Worm (Caenorhabditis elegans): ENCODE results near the gene snap-29.

snap-29 gene

DNA sequence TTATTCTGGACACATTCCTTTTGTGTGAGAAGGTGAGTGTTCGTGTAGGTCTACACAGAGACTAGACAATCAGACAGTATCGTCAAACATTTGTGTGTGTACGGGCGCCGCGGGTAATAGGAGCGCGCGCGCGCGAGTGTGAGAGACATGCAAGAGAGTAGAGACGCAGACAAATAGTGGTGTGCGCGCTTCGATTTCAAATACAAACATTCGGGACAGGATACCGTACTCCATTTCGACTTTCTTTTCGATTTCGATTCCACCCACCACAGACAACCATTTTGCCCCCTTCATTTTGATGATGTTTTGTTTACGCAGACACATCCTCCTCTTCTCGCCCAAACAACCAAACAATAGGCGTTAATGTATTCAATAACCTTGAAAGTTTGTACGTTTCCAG is 18.7 kb downstream of the snap-29 start (continued):
- TF ChIP-seq pha-4 (GFP tag; IDR thresholded peaks at IDR 0.05), result peak; percentile 58; the same call in 1 of the 2 replicates
- peak; percentile 91 for TF ChIP-seq pha-4 (tag; optimal IDR thresholded peaks at IDR 0.05)
- peak; percentile 62 for TF ChIP-seq pqm-1 (tag; optimal IDR thresholded peaks at IDR 0.05)
- peak in 1 of 2 experiments; percentile 66 for TF ChIP-seq lsy-2 (tag; optimal IDR thresholded peaks at IDR 0.05)
- peak; percentile 51 for TF ChIP-seq rbr-2 (tag; optimal IDR thresholded peaks at IDR 0.05)
- peak in 1 of 2 experiments; percentile 55 for TF ChIP-seq hif-1 (tag; optimal IDR thresholded peaks at IDR 0.05)
- no peak for TF ChIP-seq zag-1 (tag; optimal IDR thresholded peaks at IDR 0.05)
- peak; percentile 2 for TF ChIP-seq nhr-48 (tag; optimal IDR thresholded peaks at IDR 0.05)
- TF ChIP-seq F49E8.2 (tag; optimal IDR thresholded peaks at IDR 0.05; ENCODE audit: borderline replicate concordance), result no peak
- no peak for TF ChIP-seq ZK337.2 (GFP tag; IDR thresholded peaks at IDR 0.05)
- 0 out of 2 replicates have a peak, but pooled peaks have one; percentile 21 for TF ChIP-seq Y75B8A.6 (GFP tag; IDR thresholded peaks at IDR 0.05)
- no peak for TF ChIP-seq tag-97 (GFP tag; IDR thresholded peaks at IDR 0.05)
- TF ChIP-seq ctbp-1 (GFP tag; IDR thresholded peaks at IDR 0.05), result peak; percentile 71; the same call in 1 of the 2 replicates
- TF ChIP-seq aly-2 (tag; optimal IDR thresholded peaks at IDR 0.05), result no peak
- no peak for TF ChIP-seq nhr-42 (GFP tag; IDR thresholded peaks at IDR 0.05)
- peak; percentile 39 for TF ChIP-seq T20F7.1 (GFP tag; optimal IDR thresholded peaks at IDR 0.05)
- peak; percentile 93 for TF ChIP-seq aha-1 (tag)
- TF ChIP-seq jun-1 (tag; optimal IDR thresholded peaks at IDR 0.05), result peak; percentile 28
- no peak for TF ChIP-seq unc-39 (tag; optimal IDR thresholded peaks at IDR 0.05)
- no peak for TF ChIP-seq daf-19 (GFP tag; conservative IDR thresholded peaks at IDR 0.05)
- peak; percentile 83 for TF ChIP-seq dmd-6 (GFP tag; IDR thresholded peaks at IDR 0.05)
- TF ChIP-seq F10B5.3 (tag; optimal IDR thresholded peaks at IDR 0.05), result peak; percentile 16
- TF ChIP-seq F26F4.8 (GFP tag; conservative IDR thresholded peaks at IDR 0.05), result no peak
- no peak for TF ChIP-seq lin-39 (tag; optimal IDR thresholded peaks at IDR 0.05)

DNA sequence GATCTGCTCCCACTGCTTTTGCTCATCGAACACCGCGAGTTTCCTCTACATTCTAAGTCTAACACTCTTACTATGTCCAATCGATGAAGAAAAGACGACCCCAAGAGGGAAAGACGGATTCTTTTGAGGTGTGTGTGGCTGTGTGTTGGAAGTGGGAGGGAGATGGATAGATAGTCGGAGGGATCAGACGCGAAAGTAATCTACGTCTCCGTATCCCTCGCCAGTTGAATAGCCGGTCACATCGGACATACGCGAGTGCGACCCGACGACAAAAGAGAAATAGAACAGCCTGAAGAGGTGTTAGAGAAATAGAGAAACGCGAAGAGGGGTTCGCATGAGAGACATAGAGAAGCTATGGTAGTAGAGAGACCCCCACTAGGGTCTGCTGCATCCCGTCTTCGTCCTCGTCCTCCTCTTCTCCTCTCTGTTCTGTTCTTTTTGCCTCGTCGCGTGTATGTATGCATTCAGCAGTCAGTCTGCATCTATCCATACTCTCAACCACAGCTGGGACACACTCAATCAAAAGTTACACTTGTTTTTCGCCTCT is 19.6 kb downstream of the snap-29 start:
- no peak for TF ChIP-seq zip-11 (GFP tag; IDR thresholded peaks at IDR 0.05)
- TF ChIP-seq egl-43 (GFP tag; IDR thresholded peaks at IDR 0.05), result peak; percentile 94
- TF ChIP-seq lin-29 (GFP tag; IDR thresholded peaks at IDR 0.05), result peak; percentile 78
- no peak for TF ChIP-seq zip-2 (tag; optimal IDR thresholded peaks at IDR 0.05)
- TF ChIP-seq fkh-10 (GFP tag; optimal IDR thresholded peaks at IDR 0.05), result peak; percentile 96
- TF ChIP-seq dpl-1 (GFP tag; optimal IDR thresholded peaks at IDR 0.05), result peak; percentile 68
- peak; percentile 90 for TF ChIP-seq pha-4 (GFP tag; IDR thresholded peaks at IDR 0.05)
- TF ChIP-seq pha-4 (tag; optimal IDR thresholded peaks at IDR 0.05), result no peak
- no peak for TF ChIP-seq unc-130 (GFP tag; optimal IDR thresholded peaks at IDR 0.05)
- peak; percentile 53 for TF ChIP-seq lin-39 (tag; optimal IDR thresholded peaks at IDR 0.05)
- TF ChIP-seq F44E2.7 (GFP tag; IDR thresholded peaks at IDR 0.05), result no peak
- peak; percentile 97 for TF ChIP-seq mep-1 (tag; optimal IDR thresholded peaks at IDR 0.05)
- TF ChIP-seq gei-8 (GFP tag; optimal IDR thresholded peaks at IDR 0.05), result peak; percentile 94
- peak; percentile 80 for TF ChIP-seq daf-19 (GFP tag; conservative IDR thresholded peaks at IDR 0.05)
- TF ChIP-seq aha-1 (tag), result peak; percentile 98
- peak; percentile 89 to 97 for TF ChIP-seq mdl-1 (tag; optimal IDR thresholded peaks at IDR 0.05)
- TF ChIP-seq unc-39 (tag; optimal IDR thresholded peaks at IDR 0.05), result no peak
- TF ChIP-seq nhr-10 (tag; optimal IDR thresholded peaks at IDR 0.05), result peak; percentile 60
- TF ChIP-seq set-16 (GFP tag; IDR thresholded peaks at IDR 0.05), result peak; percentile 84
- no peak for TF ChIP-seq F49E8.2 (tag; optimal IDR thresholded peaks at IDR 0.05; ENCODE audit: borderline replicate concordance)
- peak; percentile 64 for TF ChIP-seq duxl-1 (tag; optimal IDR thresholded peaks at IDR 0.05; ENCODE audit: poor library complexity)
- no peak for TF ChIP-seq spr-3 (GFP tag; optimal IDR thresholded peaks at IDR 0.05)
- no peak for TF ChIP-seq ZK337.2 (GFP tag; IDR thresholded peaks at IDR 0.05)
- TF ChIP-seq F26F4.8 (GFP tag; conservative IDR thresholded peaks at IDR 0.05), result no peak
- peak; percentile 27 to 83 for TF ChIP-seq daf-16 (GFP tag; optimal IDR thresholded peaks at IDR 0.05)
- peak; percentile 60 for TF ChIP-seq daf-16 (tag; optimal IDR thresholded peaks at IDR 0.05)
- TF ChIP-seq nhr-102 (tag; optimal IDR thresholded peaks at IDR 0.05), result peak; percentile 85
- TF ChIP-seq cey-2 (tag; optimal IDR thresholded peaks at IDR 0.05; ENCODE audit: borderline replicate concordance, insufficient read depth), result peak; percentile 71
- peak; percentile 93 for TF ChIP-seq mxl-3 (GFP tag; optimal IDR thresholded peaks at IDR 0.05)
- peak; percentile 70 for TF ChIP-seq lin-38 (GFP tag; IDR thresholded peaks at IDR 0.05)
- TF ChIP-seq Y5F2A.4 (GFP tag; optimal IDR thresholded peaks at IDR 0.05), result peak; percentile 59
- TF ChIP-seq dmd-9 (GFP tag; IDR thresholded peaks at IDR 0.05), result 0 out of 2 replicates have a peak, but pooled peaks have one; percentile 9
- no peak for TF ChIP-seq ceh-82 (tag; optimal IDR thresholded peaks at IDR 0.05)
- no peak; the same call in 1 of the 2 replicates for TF ChIP-seq Y48G9A.11 (GFP tag; IDR thresholded peaks at IDR 0.05)
